Worm (Caenorhabditis elegans) whole organism, L3 larva: ENCODE data around the gene F35E8.10.

Source experiments
- ceh-28 ChIP-seq: fragments of 150-350 bp; optimal IDR thresholded peaks from 2 replicates; lab custom pipeline; 2014; ENCODE audit warnings: missing biosample characterization, missing genetic modification reagents, missing genetic modification characterization
- nhr-12 ChIP-seq: fragments of 150-350 bp; optimal IDR thresholded peaks from 2 replicates; lab custom pipeline; 2014; ENCODE audit warnings: missing biosample characterization, missing genetic modification characterization
- skn-1 ChIP-seq: fragments of 150-350 bp; optimal IDR thresholded peaks from 2 replicates; lab custom pipeline; 2014; ENCODE audit warnings: missing biosample characterization, missing genetic modification characterization

ce11 chrV:15920273-15920672 is at the start of gene F35E8.10:
- TF ChIP-seq skn-1 (tag; lab: Kevin White, UChicago): no peak
- no peak for TF ChIP-seq ceh-28 (tag; lab: Kevin White, UChicago)
- no peak for TF ChIP-seq nhr-12 (tag; lab: Kevin White, UChicago)
